Fruit fly (Drosophila melanogaster): ENCODE data around the gene CG7694.

The CG7694 gene

dm6 chr3R:18585259-18585858, 12.5 kb downstream of the CG7694 start (continued):
- TF ChIP-seq CG6792 (GFP tag; optimal IDR thresholded peaks at IDR 0.05) (peak; percentile 15), spab (GFP tag; optimal IDR thresholded peaks at IDR 0.05) (no peak), CG6276 (GFP tag; optimal IDR thresholded peaks at IDR 0.05) (no peak), CG9139 (GFP tag; optimal IDR thresholded peaks at IDR 0.05) (no peak), fd59A (GFP tag; optimal IDR thresholded peaks at IDR 0.05) (no peak), Sox102F (GFP tag; optimal IDR thresholded peaks at IDR 0.05) (no peak), CG16779 (tag; optimal IDR thresholded peaks at IDR 0.05) (peak; percentile 39), Sox15 (GFP tag; optimal IDR thresholded peaks at IDR 0.05) (peak; percentile 11), CG8119 (GFP tag; IDR thresholded peaks at IDR 0.05) (no peak; the same call in 2 of the 3 replicates), Eip93F (GFP tag; optimal IDR thresholded peaks at IDR 0.05) (no peak), CG10631 (GFP tag; optimal IDR thresholded peaks at IDR 0.05) (no peak), fd85E (GFP tag; optimal IDR thresholded peaks at IDR 0.05) (no peak), CG7368 (GFP tag; optimal IDR thresholded peaks at IDR 0.05) (peak; percentile 13), Hr38 (GFP tag; optimal IDR thresholded peaks at IDR 0.05) (no peak), CG31627 (GFP tag; optimal IDR thresholded peaks at IDR 0.05) (peak; percentile 34), CG8632 (GFP tag; optimal IDR thresholded peaks at IDR 0.05) (no peak), fkh (GFP tag; optimal IDR thresholded peaks at IDR 0.05) (peak; percentile 56), Hr4 (GFP tag; optimal IDR thresholded peaks at IDR 0.05) (peak; percentile 29), CG3919 (GFP tag; optimal IDR thresholded peaks at IDR 0.05) (peak; percentile 38), Sox14 (GFP tag; optimal IDR thresholded peaks at IDR 0.05) (peak; percentile 24), Met (GFP tag; optimal IDR thresholded peaks at IDR 0.05) (peak; percentile 53)

- TF ChIP-seq eg (GFP tag; IDR thresholded peaks at IDR 0.05) (no peak), net (GFP tag; optimal IDR thresholded peaks at IDR 0.05) (no peak), pdm3 (GFP tag; optimal IDR thresholded peaks at IDR 0.05) (no peak), CG3919 (GFP tag; optimal IDR thresholded peaks at IDR 0.05) (no peak), Smox (GFP tag; optimal IDR thresholded peaks at IDR 0.05) (no peak), lz (GFP tag; optimal IDR thresholded peaks at IDR 0.05) (no peak), dsx (GFP tag; optimal IDR thresholded peaks at IDR 0.05; ENCODE audit: poor library complexity, severe bottlenecking) (no peak), Lpt (GFP tag; optimal IDR thresholded peaks at IDR 0.05) (no peak), cyc (GFP tag; optimal IDR thresholded peaks at IDR 0.05) (no peak)
Observed at dm6 chr3R:18590754-18591153, 17.9 kb downstream of the CG7694 start, which contains the start of gene qin. Gene qin (plus strand): TSS chr3R:18591027.

dm6 chr3R:18598391-18598790, 25.5 kb downstream of the CG7694 start, which contains the start of gene Tssk:
Gene Tssk (plus strand): TSS chr3R:18598691.
- TF ChIP-seq net (GFP tag; optimal IDR thresholded peaks at IDR 0.05) (no peak), pdm3 (GFP tag; optimal IDR thresholded peaks at IDR 0.05) (no peak), Eip78C (GFP tag) (no peak), CG32006 (GFP tag; optimal IDR thresholded peaks at IDR 0.05) (no peak), Hr38 (GFP tag; optimal IDR thresholded peaks at IDR 0.05) (no peak), CG4318 (GFP tag; optimal IDR thresholded peaks at IDR 0.05) (no peak), Blimp-1 (GFP tag; optimal IDR thresholded peaks at IDR 0.05) (no peak), CG3919 (GFP tag; optimal IDR thresholded peaks at IDR 0.05) (no peak), svp (GFP tag) (no peak), CG15336 (GFP tag; IDR thresholded peaks at IDR 0.05) (no peak), CG10669 (GFP tag; optimal IDR thresholded peaks at IDR 0.05) (no peak), lz (GFP tag; optimal IDR thresholded peaks at IDR 0.05) (no peak), fd59A (GFP tag; optimal IDR thresholded peaks at IDR 0.05) (no peak), Eip93F (GFP tag; optimal IDR thresholded peaks at IDR 0.05) (no peak), CG11762 (GFP tag; optimal IDR thresholded peaks at IDR 0.05; ENCODE audit: insufficient read depth) (no peak), Gug (GFP tag; IDR thresholded peaks at IDR 0.05) (no peak), ss (GFP tag; optimal IDR thresholded peaks at IDR 0.05) (no peak), esn (GFP tag; optimal IDR thresholded peaks at IDR 0.05) (no peak)

Measured in whole organism, prepupa.